Fruit fly (Drosophila melanogaster): Measurements from ENCODE around the gene CG3062.

The CG3062 gene

DNA sequence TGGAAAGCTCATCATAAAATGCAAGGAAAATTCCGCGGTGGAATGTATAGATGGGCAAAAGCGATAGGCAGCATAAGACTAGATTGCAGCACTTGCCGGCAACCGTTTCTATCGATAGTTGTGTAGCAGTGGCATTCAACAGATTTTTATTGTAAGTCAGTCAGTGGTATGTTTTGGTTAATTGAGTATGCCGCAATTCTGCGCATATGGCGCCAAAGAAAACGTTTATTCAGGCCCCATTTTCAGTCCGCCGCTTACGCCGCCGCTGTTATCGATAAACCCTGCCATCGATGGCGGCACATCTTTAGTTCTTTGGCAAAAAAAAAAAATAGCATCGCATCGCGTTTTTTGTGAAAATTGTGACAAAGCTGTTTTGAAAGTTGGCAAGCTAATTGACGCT lies 5.1 kb upstream of the CG3062 start, which contains the start of the genes Cbp80 and Torsin (continued):
- TF ChIP-seq Ada2b (GFP tag; IDR thresholded peaks at IDR 0.05) (0 out of 2 replicates have a peak, but pooled peaks have one; percentile 9), Pdp1 (GFP tag; optimal IDR thresholded peaks at IDR 0.05) (peak in 1 of 2 experiments; percentile 44), CG33213 (GFP tag; optimal IDR thresholded peaks at IDR 0.05) (no peak), NC2α (GFP tag; optimal IDR thresholded peaks at IDR 0.05) (no peak), Doc2 (GFP tag; IDR thresholded peaks at IDR 0.05) (no peak), slbo (GFP tag; IDR thresholded peaks at IDR 0.05) (peak; percentile 48; the same call in 1 of the 2 replicates), Hr78 (GFP tag; optimal IDR thresholded peaks at IDR 0.05) (no peak), Scr (GFP tag; IDR thresholded peaks at IDR 0.05; ENCODE audit: partially characterized antibody) (peak; percentile 92), jigr1 (GFP tag; IDR thresholded peaks at IDR 0.05) (no peak), H2.0 (GFP tag; IDR thresholded peaks at IDR 0.05) (0 out of 2 replicates have a peak, but pooled peaks have one; percentile 16), gcm2 (GFP tag; optimal IDR thresholded peaks at IDR 0.05) (no peak), CG14710 (tag; optimal IDR thresholded peaks at IDR 0.05) (peak; percentile 37), B-H2 (GFP tag; optimal IDR thresholded peaks at IDR 0.05) (no peak), lbe (GFP tag; optimal IDR thresholded peaks at IDR 0.05) (no peak), MBD-R2 (GFP tag; IDR thresholded peaks at IDR 0.05) (peak; percentile 83), dpn (GFP tag; optimal IDR thresholded peaks at IDR 0.05) (peak in 1 of 2 experiments; percentile 5), aop (GFP tag; IDR thresholded peaks at IDR 0.05) (no peak), esg (GFP tag; conservative IDR thresholded peaks at IDR 0.05) (no peak), CG4617 (GFP tag; optimal IDR thresholded peaks at IDR 0.05; ENCODE audit: borderline replicate concordance) (peak; percentile 12), abd-A (tag; optimal IDR thresholded peaks at IDR 0.05) (no peak), vvl (GFP tag; IDR thresholded peaks at IDR 0.05) (peak; percentile 21; the same call in 1 of the 2 replicates), sob (GFP tag; IDR thresholded peaks at IDR 0.05) (peak; percentile 47; the same call in 1 of the 2 replicates), dysf (GFP tag; IDR thresholded peaks at IDR 0.05) (no peak), CG2120 (GFP tag; optimal IDR thresholded peaks at IDR 0.05) (peak; percentile 30), Doc3 (GFP tag; IDR thresholded peaks at IDR 0.05; ENCODE audit: partially characterized antibody) (peak; percentile 91), D (optimal IDR thresholded peaks at IDR 0.05) (peak; percentile 19), D (GFP tag; optimal IDR thresholded peaks at IDR 0.05) (no peak), ken (GFP tag; IDR thresholded peaks at IDR 0.05) (no peak), Sry-δ (GFP tag; optimal IDR thresholded peaks at IDR 0.05) (peak; percentile 92), Abd-B (GFP tag; optimal IDR thresholded peaks at IDR 0.05) (no peak), Nf-YC (tag; optimal IDR thresholded peaks at IDR 0.05) (peak; percentile 20), Mrtf (GFP tag; IDR thresholded peaks at IDR 0.05) (no peak), CHES-1-like (GFP tag; optimal IDR thresholded peaks at IDR 0.05) (no peak), bsh (GFP tag; optimal IDR thresholded peaks at IDR 0.05) (no peak), CG8944 (GFP tag; optimal IDR thresholded peaks at IDR 0.05) (no peak), lilli (GFP tag; optimal IDR thresholded peaks at IDR 0.05) (peak; percentile 30), amos (GFP tag; IDR thresholded peaks at IDR 0.05; ENCODE audit: partially characterized antibody) (peak; percentile 77), her (GFP tag; optimal IDR thresholded peaks at IDR 0.05) (no peak), E2f2 (GFP tag; IDR thresholded peaks at IDR 0.05) (peak; percentile 54), btn (GFP tag; optimal IDR thresholded peaks at IDR 0.05) (no peak), ind (GFP tag; optimal IDR thresholded peaks at IDR 0.05) (no peak), br (optimal IDR thresholded peaks at IDR 0.05) (no peak), Asciz (GFP tag; optimal IDR thresholded peaks at IDR 0.05) (no peak), pan (optimal IDR thresholded peaks at IDR 0.05) (no peak), pan (GFP tag; optimal IDR thresholded peaks at IDR 0.05 in 1 of 2, IDR thresholded peaks at IDR 0.05 in 1 of 2) (no peak), dm (GFP tag; optimal IDR thresholded peaks at IDR 0.05) (peak; percentile 49), peb (GFP tag; IDR thresholded peaks at IDR 0.05) (0 out of 2 replicates have a peak, but pooled peaks have one; percentile 15), unc-4 (GFP tag; IDR thresholded peaks at IDR 0.05; ENCODE audit: partially characterized antibody) (peak; percentile 83), prd (optimal IDR thresholded peaks at IDR 0.05) (no peak), prd (GFP tag; IDR thresholded peaks at IDR 0.05) (peak; percentile 34; the same call in 2 of the 3 replicates), run (tag; optimal IDR thresholded peaks at IDR 0.05) (no peak), CG3995 (GFP tag; optimal IDR thresholded peaks at IDR 0.05) (peak; percentile 86)

All from whole organism, embryonic.